Worm (Caenorhabditis elegans) whole organism, L4 larva: Measurements from ENCODE around the gene H05C05.2.

Experiments
- F37D6.2 ChIP-seq: sonication (generic microtip); optimal IDR thresholded peaks from 2 replicates; lab custom pipeline; 2016; ENCODE audit warnings: mild to moderate bottlenecking, missing genetic modification characterization, missing compliant biosample characterization
- R02D3.7 ChIP-seq: fragments of 150-350 bp; sonication (generic microtip); optimal IDR thresholded peaks from 3 replicates; lab custom pipeline; 2014; ENCODE audit warnings: missing biosample characterization, missing genetic modification characterization
- T20F7.1 ChIP-seq: fragments of 200-800 bp; sonication (Bioruptor generic); optimal IDR thresholded peaks from 2 replicates; lab custom pipeline; 2018; ENCODE audit warnings: mild to moderate bottlenecking, missing genetic modification characterization, missing compliant biosample characterization
- ZK546.5 ChIP-seq, 2 experiments: sonication (generic microtip); optimal IDR thresholded peaks; 2 replicates each; lab custom pipeline; 2017; ENCODE audit warnings: missing biosample characterization in 2 of 2, missing genetic modification characterization in 2 of 2
- ama-1 ChIP-seq: fragments of 150-350 bp; optimal IDR thresholded peaks from 2 replicates; lab custom pipeline; 2014; ENCODE audit warnings: inconsistent platforms, mixed read lengths
- arid-1 ChIP-seq: fragments of 200-800 bp; sonication (Bioruptor generic); conservative IDR thresholded peaks from 2 replicates; pipeline ENCODE4 v1.3.6; 2022; ENCODE audit warnings: missing genetic modification reagents, missing genetic modification characterization, missing compliant biosample characterization
- daf-16 ChIP-seq, 3 experiments: sonication (generic microtip); optimal IDR thresholded peaks; 2 replicates each; lab custom pipeline; 2016 to 2017; ENCODE audit warnings: missing genetic modification characterization in 3 of 3, missing genetic modification reagents in 3 of 3, mild to moderate bottlenecking in 2 of 3, missing compliant biosample characterization in 2 of 3, missing biosample characterization in 1 of 3, moderate library complexity in 1 of 3
- dmd-6 ChIP-seq: fragments of 200-800 bp; sonication (Bioruptor generic); IDR thresholded peaks from 2 replicates; pipeline ENCODE4 v1.3.6; 2022; ENCODE audit warnings: missing genetic modification reagents, missing genetic modification characterization, missing compliant biosample characterization
- dmd-9 ChIP-seq: fragments of 200-800 bp; sonication (Bioruptor generic); IDR thresholded peaks from 2 replicates; pipeline ENCODE4 v1.3.6; 2022; ENCODE audit warnings: missing genetic modification reagents, missing genetic modification characterization, missing compliant biosample characterization
- dpl-1 ChIP-seq: fragments of 150-350 bp; optimal IDR thresholded peaks from 2 replicates; lab custom pipeline; 2014; ENCODE audit warnings: missing biosample characterization, missing genetic modification reagents, missing genetic modification characterization
- dve-1 ChIP-seq: sonication (generic microtip); optimal IDR thresholded peaks from 2 replicates; lab custom pipeline; 2017; ENCODE audit warnings: antibody characterized with exemption, mild to moderate bottlenecking, missing genetic modification characterization, missing compliant biosample characterization; ENCODE audit not compliant: insufficient read depth
- hlh-11 ChIP-seq: fragments of 200-800 bp; sonication (Bioruptor generic); optimal IDR thresholded peaks from 2 replicates; lab custom pipeline; 2018; ENCODE audit warnings: mild to moderate bottlenecking, missing genetic modification characterization, missing compliant biosample characterization
- hlh-30 ChIP-seq: sonication (generic microtip); optimal IDR thresholded peaks from 2 replicates; lab custom pipeline; 2017; ENCODE audit warnings: antibody characterized with exemption, mild to moderate bottlenecking, missing genetic modification characterization, missing compliant biosample characterization; ENCODE audit not compliant: insufficient read depth
- hmg-1.1 ChIP-seq: fragments of 200-800 bp; sonication (Bioruptor generic); IDR thresholded peaks from 2 replicates; pipeline ENCODE4 v1.3.6; 2022; ENCODE audit warnings: missing genetic modification reagents, missing genetic modification characterization, missing compliant biosample characterization
- lin-1 ChIP-seq: fragments of 200-800 bp; sonication (Bioruptor generic); IDR thresholded peaks from 2 replicates; pipeline ENCODE4 v1.3.6; 2022; ENCODE audit warnings: missing genetic modification reagents, missing genetic modification characterization, missing compliant biosample characterization
- lin-13 ChIP-seq: fragments of 150-350 bp; optimal IDR thresholded peaks from 2 replicates; lab custom pipeline; 2014; ENCODE audit warnings: missing biosample characterization, missing genetic modification reagents, missing genetic modification characterization
- lin-29 ChIP-seq: fragments of 200-800 bp; sonication (Bioruptor generic); IDR thresholded peaks from 2 replicates; pipeline ENCODE4 v1.3.6; 2022; ENCODE audit warnings: missing genetic modification reagents, missing genetic modification characterization, missing compliant biosample characterization
- lin-38 ChIP-seq: fragments of 200-800 bp; sonication (Bioruptor generic); IDR thresholded peaks from 2 replicates; pipeline ENCODE4 v1.3.6; 2022; ENCODE audit warnings: missing genetic modification reagents, missing genetic modification characterization, missing compliant biosample characterization
- lsy-2 ChIP-seq, 2 experiments: fragments of 150-350 bp in 1 of 2; sonication (generic microtip) in 1 of 2; optimal IDR thresholded peaks; 2 replicates each; lab custom pipeline; 2014 to 2017; ENCODE audit warnings: missing biosample characterization in 2 of 2, missing genetic modification characterization in 2 of 2
- mdl-1 ChIP-seq, 2 experiments: fragments of 150-350 bp in 1 of 2; sonication (generic microtip) in 1 of 2; optimal IDR thresholded peaks; 2 replicates each; lab custom pipeline; 2014 to 2017; ENCODE audit warnings: missing biosample characterization in 2 of 2, missing genetic modification characterization in 2 of 2
- mep-1 ChIP-seq: fragments of 150-350 bp; sonication (generic microtip); optimal IDR thresholded peaks from 3 replicates; lab custom pipeline; 2014; ENCODE audit warnings: missing biosample characterization, missing genetic modification characterization
- mes-2 ChIP-seq: sonication (generic microtip); optimal IDR thresholded peaks from 2 replicates; lab custom pipeline; 2016; ENCODE audit warnings: missing genotype, mild to moderate bottlenecking, missing genetic modification characterization, missing compliant biosample characterization; ENCODE audit not compliant: poor library complexity, severe bottlenecking
- mxl-2 ChIP-seq: fragments of 200-800 bp; sonication (Bioruptor generic); conservative IDR thresholded peaks from 2 replicates; pipeline ENCODE4 v1.3.6; 2022; ENCODE audit warnings: missing genetic modification reagents, missing genetic modification characterization, missing compliant biosample characterization
- mxl-3 ChIP-seq: fragments of 200-800 bp; sonication (Bioruptor generic); optimal IDR thresholded peaks from 2 replicates; lab custom pipeline; 2018; ENCODE audit warnings: mild to moderate bottlenecking, missing genetic modification characterization, missing compliant biosample characterization
- nhr-10 ChIP-seq: fragments of 150-350 bp; optimal IDR thresholded peaks from 2 replicates; lab custom pipeline; 2014; ENCODE audit warnings: missing biosample characterization, missing genetic modification characterization
- nhr-102 ChIP-seq: sonication (generic microtip); optimal IDR thresholded peaks from 2 replicates; lab custom pipeline; 2016; ENCODE audit warnings: mild to moderate bottlenecking, missing genetic modification characterization, moderate library complexity, missing compliant biosample characterization
- nhr-28 ChIP-seq: fragments of 150-350 bp; optimal IDR thresholded peaks from 2 replicates; lab custom pipeline; 2014; ENCODE audit warnings: missing biosample characterization, missing genetic modification characterization
- nhr-41 ChIP-seq: fragments of 200-800 bp; sonication (Bioruptor generic); IDR thresholded peaks from 2 replicates; pipeline ENCODE4 v1.3.6; 2022; ENCODE audit warnings: missing genetic modification reagents, missing genetic modification characterization, missing compliant biosample characterization
- nhr-48 ChIP-seq: sonication (generic microtip); optimal IDR thresholded peaks from 2 replicates; lab custom pipeline; 2016; ENCODE audit warnings: mild to moderate bottlenecking, missing genetic modification characterization, missing compliant biosample characterization
- nhr-77 ChIP-seq: fragments of 150-350 bp; optimal IDR thresholded peaks from 2 replicates; lab custom pipeline; 2014; ENCODE audit warnings: missing biosample characterization, missing genetic modification characterization
- pqm-1 ChIP-seq: sonication (generic microtip); optimal IDR thresholded peaks from 2 replicates; lab custom pipeline; 2017; ENCODE audit warnings: missing biosample characterization, missing genetic modification characterization
- set-16 ChIP-seq: fragments of 200-800 bp; sonication (Bioruptor generic); IDR thresholded peaks from 2 replicates; pipeline ENCODE4 v1.3.6; 2022; ENCODE audit warnings: missing genetic modification reagents, missing genetic modification characterization, missing compliant biosample characterization
- skn-1 ChIP-seq: fragments of 150-350 bp; optimal IDR thresholded peaks from 2 replicates; lab custom pipeline; 2014; ENCODE audit warnings: missing biosample characterization, missing genetic modification characterization
- tra-1 ChIP-seq: fragments of 200-800 bp; sonication (Bioruptor generic); IDR thresholded peaks from 2 replicates; pipeline ENCODE4 v1.3.6; 2022; ENCODE audit warnings: missing genetic modification reagents, missing genetic modification characterization, missing compliant biosample characterization
- zag-1 ChIP-seq: fragments of 150-350 bp; optimal IDR thresholded peaks from 2 replicates; lab custom pipeline; 2014; ENCODE audit warnings: missing biosample characterization, missing genetic modification characterization
- zip-2 ChIP-seq: fragments of 150-350 bp; optimal IDR thresholded peaks from 2 replicates; lab custom pipeline; 2014; ENCODE audit warnings: missing biosample characterization, missing genetic modification characterization

H05C05.2 gene

ce11 chrIII:2948310-2948961 lies 17.0 kb downstream of the H05C05.2 start:
- 0 out of 2 replicates have a peak, but pooled peaks have one; percentile 34 for TF ChIP-seq tra-1
- no peak for TF ChIP-seq arid-1 (GFP tag; lab: Robert Waterston, UW)
- TF ChIP-seq dmd-6 (GFP tag; lab: Robert Waterston, UW) = peak; percentile 82
- no peak for TF ChIP-seq dmd-9 (GFP tag; lab: Robert Waterston, UW)
- no peak for TF ChIP-seq nhr-41 (GFP tag; lab: Robert Waterston, UW)
- no peak for TF ChIP-seq mxl-2 (GFP tag; lab: Robert Waterston, UW)
- peak in 1 of 2 experiments; percentile 46 for TF ChIP-seq lsy-2 (tag; optimal IDR thresholded peaks at IDR 0.05; lab: Kevin White, UChicago)
- TF ChIP-seq mxl-3 = peak; percentile 40
- peak; percentile 24 for TF ChIP-seq dpl-1 (GFP tag; lab: Kevin White, UChicago)
- TF ChIP-seq hlh-11 (tag; lab: Kevin White, UChicago) = peak; percentile 83
- no peak for TF ChIP-seq ZK546.5 (tag; optimal IDR thresholded peaks at IDR 0.05; lab: Kevin White, UChicago)
- TF ChIP-seq daf-16 (GFP tag; optimal IDR thresholded peaks at IDR 0.05; lab: Kevin White, UChicago) = no peak
- TF ChIP-seq daf-16 (tag; optimal IDR thresholded peaks at IDR 0.05; lab: Kevin White, UChicago) = peak; percentile 49
- TF ChIP-seq dve-1 (tag; lab: Kevin White, UChicago) = peak; percentile 77
- no peak for TF ChIP-seq F37D6.2 (tag; lab: Kevin White, UChicago)
- TF ChIP-seq lin-1 = 0 out of 2 replicates have a peak, but pooled peaks have one; percentile 34
- TF ChIP-seq nhr-77 (tag; lab: Kevin White, UChicago) = peak; percentile 74
- TF ChIP-seq lin-29 = peak; percentile 36; the same call in 1 of the 2 replicates
- TF ChIP-seq nhr-48 (tag; lab: Kevin White, UChicago) = peak; percentile 82
- peak; percentile 94 for TF ChIP-seq zip-2 (tag; lab: Kevin White, UChicago)
- TF ChIP-seq ama-1 (lab: Kevin White, UChicago) = no peak
- no peak for TF ChIP-seq lin-13 (GFP tag; lab: Kevin White, UChicago)
- peak; percentile 74 for TF ChIP-seq hlh-30 (tag; lab: Kevin White, UChicago)
- TF ChIP-seq nhr-28 (tag; lab: Kevin White, UChicago) = peak; percentile 88
- TF ChIP-seq nhr-102 = peak; percentile 45
- peak; percentile 18 for TF ChIP-seq mep-1
- TF ChIP-seq pqm-1 (tag; lab: Kevin White, UChicago) = peak; percentile 44
- 0 out of 2 replicates have a peak, but pooled peaks have one; percentile 17 for TF ChIP-seq lin-38 (GFP tag; lab: Robert Waterston, UW)
- peak in 1 of 2 experiments; percentile 65 for TF ChIP-seq mdl-1 (tag; optimal IDR thresholded peaks at IDR 0.05; lab: Kevin White, UChicago)
- no peak for TF ChIP-seq zag-1 (tag; lab: Kevin White, UChicago)

- no peak for TF ChIP-seq skn-1 (tag; lab: Kevin White, UChicago)
- peak; percentile 55 for TF ChIP-seq hmg-1.1 (GFP tag; lab: Robert Waterston, UW)
- TF ChIP-seq R02D3.7 = no peak
- peak in 1 of 2 experiments; percentile 16 for TF ChIP-seq mdl-1 (tag; optimal IDR thresholded peaks at IDR 0.05; lab: Kevin White, UChicago)
- TF ChIP-seq T20F7.1 = no peak
- peak; percentile 47 for TF ChIP-seq mes-2 (tag; lab: Kevin White, UChicago)
- TF ChIP-seq hlh-30 (tag; lab: Kevin White, UChicago) = peak; percentile 57
- TF ChIP-seq nhr-10 (tag; lab: Kevin White, UChicago) = no peak
- TF ChIP-seq hlh-11 (tag; lab: Kevin White, UChicago) = peak; percentile 55
- TF ChIP-seq set-16 = peak; percentile 23; the same call in 1 of the 2 replicates
- TF ChIP-seq lsy-2 (tag; optimal IDR thresholded peaks at IDR 0.05; lab: Kevin White, UChicago) = peak in 1 of 2 experiments; percentile 36
- no peak for TF ChIP-seq ZK546.5 (tag; optimal IDR thresholded peaks at IDR 0.05; lab: Kevin White, UChicago)
- 0 out of 2 replicates have a peak, but pooled peaks have one; percentile 29 for TF ChIP-seq lin-1
- peak; percentile 71 for TF ChIP-seq mxl-3
- TF ChIP-seq nhr-28 (tag; lab: Kevin White, UChicago) = peak; percentile 20
Measured at ce11 chrIII:2947251-2947650, 18.2 kb downstream of the H05C05.2 start.
